Worm (Caenorhabditis elegans) whole organism, L1 larva: Measurements from ENCODE around the gene anp-1.

Experiments used
- lin-13 ChIP-seq: fragments of 150-350 bp; optimal IDR thresholded peaks from 2 replicates; lab custom pipeline; 2014; ENCODE audit warnings: missing biosample characterization, missing genetic modification reagents, missing genetic modification characterization
- snpc-4 ChIP-seq: fragments of 150-350 bp; optimal IDR thresholded peaks from 2 replicates; lab custom pipeline; 2014; ENCODE audit warnings: missing biosample characterization, missing genetic modification characterization

- TF ChIP-seq lin-13: no peak
- no peak for TF ChIP-seq snpc-4 (tag; lab: Kevin White, UChicago)
Measured at ce11 chrV:12908614-12909013, 49.4 kb downstream of the anp-1 start.
